Worm (Caenorhabditis elegans) whole organism, young adult: ENCODE results near the gene C24D10.6.

ENCODE experiments used
- F57A8.1 ChIP-seq: fragments of 200-800 bp; sonication (Bioruptor generic); optimal IDR thresholded peaks from 2 replicates; lab custom pipeline; 2018; ENCODE audit warnings: mild to moderate bottlenecking, missing genetic modification characterization, moderate library complexity, missing compliant biosample characterization
- attf-6 ChIP-seq: fragments of 200-800 bp; sonication (Bioruptor generic); IDR thresholded peaks from 2 replicates; pipeline ENCODE4 v1.3.6; 2022; ENCODE audit warnings: missing genetic modification reagents, missing genetic modification characterization, missing compliant biosample characterization
- ceh-91 ChIP-seq: fragments of 200-800 bp; sonication (Bioruptor generic); IDR thresholded peaks from 2 replicates; pipeline ENCODE4 v1.3.6; 2022; ENCODE audit warnings: missing genetic modification reagents, missing genetic modification characterization, missing compliant biosample characterization
- dpl-1 ChIP-seq: fragments of 150-350 bp; optimal IDR thresholded peaks from 2 replicates; lab custom pipeline; 2014; ENCODE audit warnings: missing biosample characterization, missing genetic modification reagents, missing genetic modification characterization
- hrde-1 ChIP-seq: sonication (generic microtip); optimal IDR thresholded peaks from 2 replicates; lab custom pipeline; 2016; ENCODE audit warnings: missing genetic modification characterization, mild to moderate bottlenecking, missing compliant biosample characterization, moderate library complexity, missing genotype, missing genetic modification reagents, borderline replicate concordance
- lin-26 ChIP-seq: fragments of 200-800 bp; sonication (Bioruptor generic); IDR thresholded peaks from 2 replicates; pipeline ENCODE4 v1.3.6; 2022; ENCODE audit warnings: missing genetic modification reagents, missing genetic modification characterization, missing compliant biosample characterization
- nfya-2 ChIP-seq: fragments of 200-800 bp; sonication (Bioruptor generic); IDR thresholded peaks from 2 replicates; pipeline ENCODE4 v1.3.6; 2022; ENCODE audit warnings: missing genetic modification reagents, missing genetic modification characterization, missing compliant biosample characterization
- nhr-90 ChIP-seq: sonication (generic microtip); optimal IDR thresholded peaks from 2 replicates; lab custom pipeline; 2016; ENCODE audit warnings: missing genotype, mild to moderate bottlenecking, missing genetic modification characterization, missing compliant biosample characterization
- rpc-1 ChIP-seq, 2 experiments: fragments of 150-350 bp in 1 of 2; sonication (generic microtip) in 1 of 2; optimal IDR thresholded peaks; 2 replicates each; lab custom pipeline; 2014 to 2018; ENCODE audit warnings: missing biosample characterization in 1 of 2, missing genetic modification characterization in 1 of 2, missing genetic modification reagents in 1 of 2, missing genotype in 1 of 2
- snpc-4 ChIP-seq, 5 experiments: fragments of 150-350 bp in 1 of 5; sonication (generic microtip) in 4 of 5; optimal IDR thresholded peaks; 2 replicates each; lab custom pipeline; 2014 to 2018; ENCODE audit warnings: missing genetic modification characterization in 5 of 5, missing biosample characterization in 3 of 5, antibody characterized with exemption in 2 of 5, mild to moderate bottlenecking in 2 of 5, missing compliant biosample characterization in 2 of 5, missing genotype in 2 of 5, moderate library complexity in 2 of 5, missing genetic modification reagents in 1 of 5
- tbp1 ChIP-seq: fragments of 200-800 bp; sonication (Bioruptor generic); optimal IDR thresholded peaks from 2 replicates; lab custom pipeline; 2018; ENCODE audit warnings: mild to moderate bottlenecking, missing genetic modification characterization, missing compliant biosample characterization
- ztf-18 ChIP-seq: sonication (generic microtip); optimal IDR thresholded peaks from 2 replicates; lab custom pipeline; 2016; ENCODE audit warnings: missing genotype, mild to moderate bottlenecking, missing genetic modification characterization, missing compliant biosample characterization
- ztf-22 ChIP-seq: fragments of 200-800 bp; sonication (Bioruptor generic); optimal IDR thresholded peaks from 2 replicates; lab custom pipeline; 2018; ENCODE audit warnings: mild to moderate bottlenecking, missing genetic modification characterization, moderate library complexity, missing compliant biosample characterization
- ztf-3 ChIP-seq: fragments of 200-800 bp; sonication (Bioruptor generic); optimal IDR thresholded peaks from 2 replicates; lab custom pipeline; 2018; ENCODE audit warnings: mild to moderate bottlenecking, missing genetic modification characterization, missing compliant biosample characterization

DNA sequence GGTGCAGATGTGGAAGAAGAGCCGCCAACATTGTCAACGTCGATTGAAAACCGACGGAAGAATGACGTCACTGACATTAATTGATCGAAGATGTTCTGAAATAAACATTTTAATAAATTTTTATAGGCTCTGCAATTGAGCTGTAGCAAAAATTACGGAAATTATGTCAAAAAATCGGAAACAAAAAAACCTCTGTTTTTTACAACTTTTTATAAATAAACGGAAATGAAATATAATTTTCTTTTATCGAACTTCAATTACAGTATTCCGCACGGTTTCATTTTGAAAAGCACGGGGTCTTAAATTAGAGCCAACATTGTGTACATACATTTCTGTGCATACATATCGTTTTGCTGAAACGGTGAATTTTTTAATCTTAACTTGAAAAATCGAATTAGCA, 7.7 kb downstream of the C24D10.6 start, which contains the start of gene soc-2:
- TF ChIP-seq dpl-1 (GFP tag; lab: Kevin White, UChicago) (no peak), lin-26 (GFP tag; lab: Robert Waterston, UW) (no peak), nhr-90 (tag; lab: Kevin White, UChicago) (no peak), nfya-2 (no peak), ztf-22 (GFP tag; lab: Kevin White, UChicago) (no peak), attf-6 (GFP tag; lab: Robert Waterston, UW) (no peak), ztf-3 (GFP tag; lab: Kevin White, UChicago) (no peak), hrde-1 (tag; lab: Kevin White, UChicago) (no peak), F57A8.1 (GFP tag; lab: Kevin White, UChicago) (no peak), snpc-4 (GFP tag; optimal IDR thresholded peaks at IDR 0.05; lab: Kevin White, UChicago) (no peak), snpc-4 (tag; optimal IDR thresholded peaks at IDR 0.05; lab: Kevin White, UChicago) (no peak), ztf-18 (tag; lab: Kevin White, UChicago) (no peak), ceh-91 (GFP tag; lab: Robert Waterston, UW) (no peak), rpc-1 (optimal IDR thresholded peaks at IDR 0.05; lab: Kevin White, UChicago) (no peak), rpc-1 (tag; optimal IDR thresholded peaks at IDR 0.05; lab: Kevin White, UChicago) (no peak), tbp1 (GFP tag; lab: Kevin White, UChicago) (no peak)
